Worm (Caenorhabditis elegans) whole organism, L3 larva: Measurements from ENCODE around the gene C24D10.4.

ENCODE experiments used
- R02D3.7 ChIP-seq: fragments of 150-350 bp; optimal IDR thresholded peaks from 2 replicates; lab custom pipeline; 2014; ENCODE audit warnings: missing biosample characterization, missing genetic modification characterization
- ZK546.5 ChIP-seq: sonication (generic microtip); optimal IDR thresholded peaks from 2 replicates; lab custom pipeline; 2017; ENCODE audit warnings: missing biosample characterization, missing genetic modification characterization
- aly-2 ChIP-seq: fragments of 150-350 bp; optimal IDR thresholded peaks from 2 replicates; lab custom pipeline; 2014; ENCODE audit warnings: missing biosample characterization, missing genetic modification characterization
- ama-1 ChIP-seq: fragments of 150-350 bp; optimal IDR thresholded peaks from 2 replicates; lab custom pipeline; 2018
- ceh-16 ChIP-seq: sonication (generic microtip); optimal IDR thresholded peaks from 2 replicates; lab custom pipeline; 2017; ENCODE audit warnings: missing biosample characterization, missing genetic modification characterization
- ceh-28 ChIP-seq: fragments of 150-350 bp; optimal IDR thresholded peaks from 2 replicates; lab custom pipeline; 2014; ENCODE audit warnings: missing biosample characterization, missing genetic modification reagents, missing genetic modification characterization
- ceh-82 ChIP-seq: fragments of 150-350 bp; optimal IDR thresholded peaks from 2 replicates; lab custom pipeline; 2014; ENCODE audit warnings: missing biosample characterization, missing genetic modification characterization
- ceh-9 ChIP-seq: sonication (generic microtip); optimal IDR thresholded peaks from 2 replicates; lab custom pipeline; 2018; ENCODE audit warnings: missing biosample characterization, missing genetic modification characterization
- daf-12 ChIP-seq: fragments of 150-350 bp; optimal IDR thresholded peaks from 2 replicates; lab custom pipeline; 2014; ENCODE audit warnings: missing biosample characterization, missing genetic modification reagents, missing genetic modification characterization
- egl-27 ChIP-seq: sonication (generic microtip); optimal IDR thresholded peaks from 4 replicates; lab custom pipeline; 2017; ENCODE audit warnings: missing biosample characterization, missing genetic modification reagents, missing genetic modification characterization
- egl-5 ChIP-seq: fragments of 150-350 bp; optimal IDR thresholded peaks from 2 replicates; lab custom pipeline; 2017; ENCODE audit warnings: missing biosample characterization, missing genetic modification reagents, missing genetic modification characterization, inconsistent platforms
- elt-1 ChIP-seq: fragments of 150-350 bp; optimal IDR thresholded peaks from 2 replicates; lab custom pipeline; 2014; ENCODE audit warnings: missing biosample characterization, missing genetic modification characterization
- elt-2 ChIP-seq: sonication (generic microtip); optimal IDR thresholded peaks from 2 replicates; lab custom pipeline; 2016; ENCODE audit warnings: missing genetic modification reagents, mild to moderate bottlenecking, missing genetic modification characterization, missing compliant biosample characterization
- elt-3 ChIP-seq, 3 experiments: fragments of 150-350 bp in 1 of 3; sonication (generic microtip) in 2 of 3; optimal IDR thresholded peaks; 2 replicates in 2 of 3; 4 replicates in 1 of 3; lab custom pipeline; 2014 to 2017; ENCODE audit warnings: missing biosample characterization in 3 of 3, missing genetic modification characterization in 3 of 3
- eor-1 ChIP-seq, 2 experiments: fragments of 150-350 bp; optimal IDR thresholded peaks; 2 replicates each; lab custom pipeline; 2014 to 2018; ENCODE audit warnings: missing biosample characterization in 2 of 2, missing genetic modification characterization in 2 of 2
- fkh-10 ChIP-seq: sonication (generic microtip); optimal IDR thresholded peaks from 2 replicates; lab custom pipeline; 2017; ENCODE audit warnings: missing biosample characterization, missing genetic modification reagents, missing genetic modification characterization
- fkh-2 ChIP-seq: fragments of 150-350 bp; optimal IDR thresholded peaks from 2 replicates; lab custom pipeline; 2014; ENCODE audit warnings: missing biosample characterization, missing genetic modification reagents, missing genetic modification characterization
- fos-1 ChIP-seq: fragments of 150-350 bp; optimal IDR thresholded peaks from 2 replicates; lab custom pipeline; 2014; ENCODE audit warnings: missing biosample characterization, missing genetic modification characterization
- hmg-11 ChIP-seq: sonication (generic microtip); optimal IDR thresholded peaks from 2 replicates; lab custom pipeline; 2016; ENCODE audit warnings: missing genetic modification characterization, missing compliant biosample characterization
- jun-1 ChIP-seq: fragments of 150-350 bp; optimal IDR thresholded peaks from 2 replicates; lab custom pipeline; 2014; ENCODE audit warnings: missing biosample characterization, missing genetic modification reagents, missing genetic modification characterization
- lin-15B ChIP-seq: fragments of 150-350 bp; optimal IDR thresholded peaks from 2 replicates; lab custom pipeline; 2014; ENCODE audit warnings: missing biosample characterization, missing genetic modification characterization
- lin-39 ChIP-seq: fragments of 150-350 bp; optimal IDR thresholded peaks from 2 replicates; lab custom pipeline; 2018; ENCODE audit warnings: missing biosample characterization, missing genetic modification reagents, missing genetic modification characterization
- lsy-12 ChIP-seq: sonication (generic microtip); optimal IDR thresholded peaks from 2 replicates; lab custom pipeline; 2016; ENCODE audit warnings: mild to moderate bottlenecking, missing genetic modification characterization, missing compliant biosample characterization
- mdl-1 ChIP-seq: fragments of 150-350 bp; optimal IDR thresholded peaks from 2 replicates; lab custom pipeline; 2014; ENCODE audit warnings: missing biosample characterization, missing genetic modification characterization
- mml-1 ChIP-seq: fragments of 150-350 bp; sonication (generic microtip); optimal IDR thresholded peaks from 3 replicates; lab custom pipeline; 2014; ENCODE audit warnings: missing biosample characterization, missing genetic modification characterization
- nfya-1 ChIP-seq: sonication (generic microtip); optimal IDR thresholded peaks from 2 replicates; lab custom pipeline; 2017; ENCODE audit warnings: missing genetic modification characterization, mild to moderate bottlenecking, missing compliant biosample characterization, antibody characterized with exemption, moderate library complexity; ENCODE audit not compliant: insufficient read depth
- nhr-11 ChIP-seq: fragments of 150-350 bp; optimal IDR thresholded peaks from 2 replicates; lab custom pipeline; 2014; ENCODE audit warnings: missing biosample characterization, missing genetic modification characterization
- nhr-12 ChIP-seq: fragments of 150-350 bp; optimal IDR thresholded peaks from 2 replicates; lab custom pipeline; 2014; ENCODE audit warnings: missing biosample characterization, missing genetic modification characterization
- nhr-23 ChIP-seq: fragments of 150-350 bp; optimal IDR thresholded peaks from 2 replicates; lab custom pipeline; 2014; ENCODE audit warnings: missing biosample characterization, missing genetic modification reagents, missing genetic modification characterization
- nhr-237 ChIP-seq: fragments of 150-350 bp; optimal IDR thresholded peaks from 2 replicates; lab custom pipeline; 2014; ENCODE audit warnings: missing biosample characterization, missing genetic modification characterization
- nhr-25 ChIP-seq: sonication (generic microtip); optimal IDR thresholded peaks from 2 replicates; lab custom pipeline; 2017; ENCODE audit warnings: missing biosample characterization, missing genetic modification characterization
- nhr-28 ChIP-seq: fragments of 150-350 bp; optimal IDR thresholded peaks from 2 replicates; lab custom pipeline; 2014; ENCODE audit warnings: missing biosample characterization, missing genetic modification characterization
- nhr-43 ChIP-seq: sonication (generic microtip); optimal IDR thresholded peaks from 2 replicates; lab custom pipeline; 2016; ENCODE audit warnings: mild to moderate bottlenecking, missing genetic modification characterization, missing compliant biosample characterization; ENCODE audit not compliant: poor library complexity, severe bottlenecking
- nhr-67 ChIP-seq: fragments of 150-350 bp; optimal IDR thresholded peaks from 2 replicates; lab custom pipeline; 2014; ENCODE audit warnings: missing biosample characterization, missing genetic modification characterization
- nhr-76 ChIP-seq: fragments of 150-350 bp; sonication (generic microtip); optimal IDR thresholded peaks from 5 replicates; lab custom pipeline; 2014; ENCODE audit warnings: missing biosample characterization, missing genetic modification characterization
- nhr-77 ChIP-seq: fragments of 150-350 bp; optimal IDR thresholded peaks from 2 replicates; lab custom pipeline; 2014; ENCODE audit warnings: missing biosample characterization, missing genetic modification characterization
- pha-4 ChIP-seq: fragments of 150-350 bp; optimal IDR thresholded peaks from 2 replicates; lab custom pipeline; 2014; ENCODE audit warnings: missing biosample characterization, missing genetic modification reagents, missing genetic modification characterization
- pqm-1 ChIP-seq: fragments of 150-350 bp; optimal IDR thresholded peaks from 2 replicates; lab custom pipeline; 2017; ENCODE audit warnings: missing biosample characterization, missing genetic modification characterization, inconsistent platforms
- sea-2 ChIP-seq: fragments of 150-350 bp; sonication (generic microtip); optimal IDR thresholded peaks from 4 replicates; lab custom pipeline; 2014; ENCODE audit warnings: missing biosample characterization, missing genetic modification reagents, missing genetic modification characterization
- skn-1 ChIP-seq: fragments of 150-350 bp; optimal IDR thresholded peaks from 2 replicates; lab custom pipeline; 2014; ENCODE audit warnings: missing biosample characterization, missing genetic modification characterization
- snpc-4 ChIP-seq: fragments of 150-350 bp; optimal IDR thresholded peaks from 2 replicates; lab custom pipeline; 2014; ENCODE audit warnings: missing biosample characterization, missing genetic modification characterization
- tbx-2 ChIP-seq: sonication (generic microtip); optimal IDR thresholded peaks from 2 replicates; lab custom pipeline; 2016; ENCODE audit warnings: mild to moderate bottlenecking, missing genetic modification characterization, missing compliant biosample characterization
- unc-39 ChIP-seq: sonication (generic microtip); optimal IDR thresholded peaks from 4 replicates; lab custom pipeline; 2017; ENCODE audit warnings: missing biosample characterization, missing genetic modification characterization
- unc-62 ChIP-seq: fragments of 150-350 bp; sonication (generic microtip); optimal IDR thresholded peaks from 4 replicates; lab custom pipeline; 2014; ENCODE audit warnings: missing biosample characterization, missing genetic modification reagents, missing genetic modification characterization
- zag-1 ChIP-seq: fragments of 150-350 bp; optimal IDR thresholded peaks from 2 replicates; lab custom pipeline; 2014; ENCODE audit warnings: missing biosample characterization, missing genetic modification characterization
- ztf-11 ChIP-seq: fragments of 150-350 bp; optimal IDR thresholded peaks from 2 replicates; lab custom pipeline; 2014; ENCODE audit warnings: missing biosample characterization, missing genetic modification characterization
- ztf-4 ChIP-seq: fragments of 150-350 bp; optimal IDR thresholded peaks from 2 replicates; lab custom pipeline; 2014; ENCODE audit warnings: missing biosample characterization, missing genetic modification characterization

The C24D10.4 gene

ce11 chrIV:5204573-5204972 is 44.3 kb downstream of the C24D10.4 start, which contains the start of gene tni-4:
Gene tni-4, plus strand, starts transcription at chrIV:5204591.
- TF ChIP-seq eor-1 (tag; optimal IDR thresholded peaks at IDR 0.05; lab: Kevin White, UChicago) (no peak), nhr-76 (tag; lab: Kevin White, UChicago) (no peak), ceh-16 (no peak), jun-1 (tag; lab: Kevin White, UChicago) (no peak), skn-1 (no peak), ama-1 (lab: Kevin White, UChicago) (no peak), lin-39 (tag; lab: Kevin White, UChicago) (no peak), aly-2 (no peak), hmg-11 (tag; lab: Kevin White, UChicago) (no peak), elt-2 (tag; lab: Kevin White, UChicago) (no peak)

- TF ChIP-seq ceh-28 (tag; lab: Kevin White, UChicago) (no peak), nfya-1 (tag; lab: Kevin White, UChicago) (no peak), lsy-12 (tag; lab: Kevin White, UChicago) (no peak), nhr-23 (tag; lab: Kevin White, UChicago) (no peak), fos-1 (tag; lab: Kevin White, UChicago) (no peak), zag-1 (tag; lab: Kevin White, UChicago) (no peak), egl-27 (tag; lab: Kevin White, UChicago) (no peak), ceh-82 (tag; lab: Kevin White, UChicago) (no peak), lin-15B (tag; lab: Kevin White, UChicago) (no peak), nhr-25 (tag; lab: Kevin White, UChicago) (no peak), elt-2 (tag; lab: Kevin White, UChicago) (no peak), nhr-77 (tag; lab: Kevin White, UChicago) (no peak), unc-39 (tag; lab: Kevin White, UChicago) (no peak), pha-4 (tag; lab: Kevin White, UChicago) (no peak), R02D3.7 (tag; lab: Kevin White, UChicago) (no peak), ceh-16 (no peak), sea-2 (GFP tag; lab: Kevin White, UChicago) (no peak)
Measured at ce11 chrIV:5206716-5207115, 46.4 kb downstream of the C24D10.4 start.

ce11 chrIV:5209390-5209789 is 49.1 kb downstream of the C24D10.4 start, which contains the start of the genes Y59E9AL.36 and nbet-1:
Gene Y59E9AL.36, minus strand, starts transcription at chrIV:5209481.
Gene nbet-1, plus strand, starts transcription at chrIV:5209501.
- TF ChIP-seq nhr-67 (tag; lab: Kevin White, UChicago) (no peak), pqm-1 (peak; percentile 17), ztf-11 (tag; lab: Kevin White, UChicago) (no peak), mdl-1 (no peak), elt-3 (tag; optimal IDR thresholded peaks at IDR 0.05; lab: Kevin White, UChicago) (no peak), eor-1 (tag; optimal IDR thresholded peaks at IDR 0.05; lab: Kevin White, UChicago) (no peak), mml-1 (tag; lab: Kevin White, UChicago) (no peak), unc-39 (tag; lab: Kevin White, UChicago) (no peak), elt-1 (tag; lab: Kevin White, UChicago) (no peak), fkh-2 (tag; lab: Kevin White, UChicago) (peak; percentile 58), ZK546.5 (tag; lab: Kevin White, UChicago) (no peak), nhr-11 (tag; lab: Kevin White, UChicago) (peak; percentile 69), nhr-25 (tag; lab: Kevin White, UChicago) (peak; percentile 62), tbx-2 (tag; lab: Kevin White, UChicago) (no peak), lsy-12 (tag; lab: Kevin White, UChicago) (peak; percentile 48), nhr-237 (tag; lab: Kevin White, UChicago) (no peak), ceh-16 (no peak), skn-1 (no peak), ceh-9 (no peak), ceh-82 (tag; lab: Kevin White, UChicago) (no peak), sea-2 (GFP tag; lab: Kevin White, UChicago) (no peak), nhr-12 (tag; lab: Kevin White, UChicago) (no peak), egl-5 (tag; lab: Kevin White, UChicago) (peak; percentile 94), pha-4 (tag; lab: Kevin White, UChicago) (peak; percentile 86), ztf-4 (tag; lab: Kevin White, UChicago) (no peak), lin-15B (tag; lab: Kevin White, UChicago) (peak; percentile 96), ama-1 (lab: Kevin White, UChicago) (no peak), nhr-76 (tag; lab: Kevin White, UChicago) (no peak), jun-1 (tag; lab: Kevin White, UChicago) (peak; percentile 51), nhr-23 (tag; lab: Kevin White, UChicago) (no peak), daf-12 (tag; lab: Kevin White, UChicago) (no peak), R02D3.7 (tag; lab: Kevin White, UChicago) (peak; percentile 97), egl-27 (tag; lab: Kevin White, UChicago) (no peak), fos-1 (tag; lab: Kevin White, UChicago) (no peak), elt-2 (tag; lab: Kevin White, UChicago) (peak; percentile 46), nhr-43 (peak; percentile 24), fkh-10 (GFP tag; lab: Kevin White, UChicago) (no peak), zag-1 (tag; lab: Kevin White, UChicago) (no peak), nhr-28 (tag; lab: Kevin White, UChicago) (no peak), unc-62 (GFP tag; lab: Kevin White, UChicago) (no peak), snpc-4 (tag; lab: Kevin White, UChicago) (peak; percentile 84), nhr-77 (tag; lab: Kevin White, UChicago) (peak; percentile 63), hmg-11 (tag; lab: Kevin White, UChicago) (peak; percentile 91), aly-2 (no peak)
